ENCODE assay signal across 3 worm cellular contexts in the genomic region with DNA sequence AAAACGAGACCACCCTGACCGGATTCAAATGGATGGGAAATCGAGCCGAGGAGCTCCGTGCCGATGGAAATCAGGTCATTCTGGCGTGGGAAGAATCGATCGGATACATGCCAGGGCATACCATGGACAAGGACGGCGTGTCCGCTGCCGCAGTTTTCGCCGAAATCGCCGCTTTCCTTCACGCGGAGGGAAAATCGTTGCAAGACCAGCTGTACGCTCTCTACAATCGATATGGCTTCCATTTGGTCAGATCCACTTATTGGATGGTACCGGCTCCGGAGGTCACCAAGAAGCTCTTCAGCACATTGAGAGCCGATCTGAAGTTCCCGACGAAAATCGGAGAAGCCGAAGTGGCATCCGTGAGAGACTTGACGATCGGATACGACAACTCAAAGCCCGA.
A peak's percentile ranks its signal among the peaks of the same experiment; 100 is the strongest.
TF ChIP-seq lines count a peak whose summit lies in the region.

No protein-coding gene starts in this region.

TF ChIP-seq in whole organism, L4 larva, 104 proteins besides CTCF, POLR2A, EP300 and RAD21:
- TF ChIP-seq set-16 (GFP tag; IDR thresholded peaks at IDR 0.05; lab: Robert Waterston, UW) (peak; percentile 58), dmd-8 (GFP tag; IDR thresholded peaks at IDR 0.05; lab: Robert Waterston, UW) (0 out of 2 replicates have a peak, but pooled peaks have one; percentile 42), nhr-76 (tag; optimal IDR thresholded peaks at IDR 0.05; lab: Kevin White, UChicago) (no peak), lin-38 (GFP tag; IDR thresholded peaks at IDR 0.05; lab: Robert Waterston, UW) (no peak), zip-11 (GFP tag; IDR thresholded peaks at IDR 0.05; lab: Robert Waterston, UW) (no peak)
TF ChIP-seq in whole organism, L4 larva: peak in this region for 2.

TF ChIP-seq in whole organism, midembryonic, 9 proteins besides CTCF, POLR2A, EP300 and RAD21:
- TF ChIP-seq flt-1 (GFP tag; IDR thresholded peaks at IDR 0.05; lab: Robert Waterston, UW) (0 out of 2 replicates have a peak, but pooled peaks have one; percentile 12), ztf-29 (GFP tag; IDR thresholded peaks at IDR 0.05; lab: Robert Waterston, UW) (no peak)

TF ChIP-seq in whole organism, young adult, 124 proteins besides CTCF, POLR2A, EP300 and RAD21:
- TF ChIP-seq ztf-3 (GFP tag; optimal IDR thresholded peaks at IDR 0.05; lab: Kevin White, UChicago): no peak
- peak; percentile 69 for TF ChIP-seq zfh-2 (GFP tag; conservative IDR thresholded peaks at IDR 0.05; lab: Robert Waterston, UW)
